Worm (Caenorhabditis elegans) whole organism, young adult: ENCODE measurements around the gene taf-7.1.
A peak's percentile ranks its signal among the peaks of the same experiment; 100 is the strongest.

Experiments
- B0019.2 ChIP-seq: fragments of 200-800 bp; sonication (Bioruptor generic); conservative IDR thresholded peaks from 2 replicates; pipeline ENCODE4 v1.3.6; 2022; ENCODE audit warnings: missing genetic modification reagents, missing genetic modification characterization, missing compliant biosample characterization
- B0336.3 ChIP-seq: fragments of 200-800 bp; sonication (Bioruptor generic); IDR thresholded peaks from 2 replicates; pipeline ENCODE4 v1.3.6; 2022; ENCODE audit warnings: missing genetic modification characterization, missing compliant biosample characterization
- C17E4.6 ChIP-seq: fragments of 200-800 bp; sonication (Bioruptor generic); IDR thresholded peaks from 2 replicates; pipeline ENCODE4 v1.3.6; 2022; ENCODE audit warnings: missing genetic modification reagents, missing genetic modification characterization, missing compliant biosample characterization
- F22D6.2 ChIP-seq: sonication (generic microtip); optimal IDR thresholded peaks from 2 replicates; lab custom pipeline; 2016; ENCODE audit warnings: mild to moderate bottlenecking, missing genetic modification characterization, missing compliant biosample characterization
- F33H1.4 ChIP-seq: fragments of 200-800 bp; sonication (Bioruptor generic); IDR thresholded peaks from 2 replicates; pipeline ENCODE4 v1.3.6; 2022; ENCODE audit warnings: missing genetic modification reagents, missing genetic modification characterization, missing compliant biosample characterization
- F37B4.10 ChIP-seq: fragments of 200-800 bp; sonication (Bioruptor generic); IDR thresholded peaks from 2 replicates; pipeline ENCODE4 v1.3.6; 2022; ENCODE audit warnings: missing genetic modification characterization, missing compliant biosample characterization
- F52B5.7 ChIP-seq: sonication (generic microtip); optimal IDR thresholded peaks from 2 replicates; lab custom pipeline; 2016; ENCODE audit warnings: mild to moderate bottlenecking, missing genetic modification characterization, missing compliant biosample characterization
- F57A8.1 ChIP-seq: fragments of 200-800 bp; sonication (Bioruptor generic); optimal IDR thresholded peaks from 2 replicates; lab custom pipeline; 2018; ENCODE audit warnings: mild to moderate bottlenecking, missing genetic modification characterization, moderate library complexity, missing compliant biosample characterization
- K11D2.4 ChIP-seq: fragments of 200-800 bp; sonication (Bioruptor generic); IDR thresholded peaks from 2 replicates; pipeline ENCODE4 v1.3.6; 2022; ENCODE audit warnings: missing genetic modification reagents, missing genetic modification characterization, missing compliant biosample characterization
- T26A5.8 ChIP-seq: sonication (generic microtip); optimal IDR thresholded peaks from 2 replicates; lab custom pipeline; 2016; ENCODE audit warnings: missing genetic modification characterization, missing compliant biosample characterization
- Y53G8AR.9 ChIP-seq: fragments of 200-800 bp; sonication (Bioruptor generic); conservative IDR thresholded peaks from 2 replicates; pipeline ENCODE4 v1.3.6; 2022; ENCODE audit warnings: missing genetic modification reagents, missing genetic modification characterization, missing compliant biosample characterization
- Y67H2A.10 ChIP-seq: fragments of 200-800 bp; sonication (Bioruptor generic); conservative IDR thresholded peaks from 2 replicates; pipeline ENCODE4 v1.3.6; 2022; ENCODE audit warnings: missing genetic modification reagents, missing genetic modification characterization, missing compliant biosample characterization
- Y95B8A.8 ChIP-seq: fragments of 200-800 bp; sonication (Bioruptor generic); IDR thresholded peaks from 2 replicates; pipeline ENCODE4 v1.3.6; 2022; ENCODE audit warnings: missing genetic modification reagents, missing genetic modification characterization, missing compliant biosample characterization
- ama-1 ChIP-seq, 3 experiments: fragments of 150-350 bp in 1 of 3; sonication (generic microtip) in 2 of 3; optimal IDR thresholded peaks; 2 replicates each; lab custom pipeline; 2014 to 2018; ENCODE audit warnings: missing biosample characterization in 2 of 3, missing genetic modification characterization in 2 of 3, missing genetic modification reagents in 2 of 3
- attf-3 ChIP-seq: fragments of 200-800 bp; sonication (Bioruptor generic); conservative IDR thresholded peaks from 2 replicates; pipeline ENCODE4 v1.3.6; 2022; ENCODE audit warnings: missing genetic modification reagents, missing genetic modification characterization, missing compliant biosample characterization
- bed-2 ChIP-seq: fragments of 200-800 bp; sonication (Bioruptor generic); IDR thresholded peaks from 2 replicates; pipeline ENCODE4 v1.3.6; 2022; ENCODE audit warnings: missing genetic modification reagents, missing genetic modification characterization, missing compliant biosample characterization
- ccch-3 ChIP-seq: fragments of 200-800 bp; sonication (Bioruptor generic); optimal IDR thresholded peaks from 2 replicates; lab custom pipeline; 2018; ENCODE audit warnings: mild to moderate bottlenecking, missing genetic modification characterization, missing compliant biosample characterization
- cebp-1 ChIP-seq, 2 experiments: fragments of 200-800 bp in 1 of 2; sonication (Bioruptor generic) in 1 of 2; sonication (generic microtip) in 1 of 2; IDR thresholded peaks in 1 of 2; optimal IDR thresholded peaks in 1 of 2; 2 replicates each; pipeline versions ENCODE4 v1.3.6 to Lab custom; 2017 to 2022; ENCODE audit warnings: missing compliant biosample characterization in 2 of 2, missing genetic modification characterization in 2 of 2, mild to moderate bottlenecking in 1 of 2, missing genetic modification reagents in 1 of 2, moderate library complexity in 1 of 2
- cebp-2 ChIP-seq: fragments of 200-800 bp; sonication (Bioruptor generic); IDR thresholded peaks from 2 replicates; pipeline ENCODE4 v1.3.6; 2022; ENCODE audit warnings: missing genetic modification characterization, missing compliant biosample characterization
- ceh-58 ChIP-seq: fragments of 200-800 bp; sonication (Bioruptor generic); IDR thresholded peaks from 2 replicates; pipeline ENCODE4 v1.3.6; 2022; ENCODE audit warnings: missing genetic modification characterization, missing compliant biosample characterization
- chd-7 ChIP-seq: sonication (generic microtip); optimal IDR thresholded peaks from 2 replicates; lab custom pipeline; 2016; ENCODE audit warnings: mild to moderate bottlenecking, missing genetic modification characterization, moderate library complexity, missing compliant biosample characterization
- die-1 ChIP-seq: sonication (generic microtip); optimal IDR thresholded peaks from 2 replicates; lab custom pipeline; 2016; ENCODE audit warnings: missing genotype, mild to moderate bottlenecking, missing genetic modification characterization, missing compliant biosample characterization
- dox-1 ChIP-seq: fragments of 200-800 bp; sonication (Bioruptor generic); IDR thresholded peaks from 2 replicates; pipeline ENCODE4 v1.3.6; 2022; ENCODE audit warnings: missing genetic modification reagents, missing genetic modification characterization, missing compliant biosample characterization
- egl-18 ChIP-seq: fragments of 200-800 bp; sonication (Bioruptor generic); IDR thresholded peaks from 2 replicates; pipeline ENCODE4 v1.3.6; 2022; ENCODE audit warnings: missing genetic modification reagents, missing genetic modification characterization, missing compliant biosample characterization
- egrh-3 ChIP-seq: fragments of 200-800 bp; sonication (Bioruptor generic); IDR thresholded peaks from 2 replicates; pipeline ENCODE4 v1.3.6; 2022; ENCODE audit warnings: missing genetic modification reagents, missing genetic modification characterization, missing compliant biosample characterization
- ekl-4 ChIP-seq: fragments of 200-800 bp; sonication (Bioruptor generic); IDR thresholded peaks from 2 replicates; pipeline ENCODE4 v1.3.6; 2022; ENCODE audit warnings: missing genetic modification reagents, missing genetic modification characterization, missing compliant biosample characterization
- ets-4 ChIP-seq: fragments of 200-800 bp; sonication (Bioruptor generic); optimal IDR thresholded peaks from 2 replicates; lab custom pipeline; 2018; ENCODE audit warnings: mild to moderate bottlenecking, missing genetic modification characterization, missing compliant biosample characterization
- him-1 ChIP-seq: sonication (generic microtip); optimal IDR thresholded peaks from 2 replicates; lab custom pipeline; 2016; ENCODE audit warnings: missing genotype, missing genetic modification reagents, missing genetic modification characterization, missing compliant biosample characterization
- hlh-12 ChIP-seq: sonication (generic microtip); optimal IDR thresholded peaks from 2 replicates; lab custom pipeline; 2016; ENCODE audit warnings: missing genetic modification characterization, missing compliant biosample characterization
- let-526 ChIP-seq: fragments of 200-800 bp; sonication (Bioruptor generic); IDR thresholded peaks from 2 replicates; pipeline ENCODE4 v1.3.6; 2022; ENCODE audit warnings: missing genetic modification reagents, missing genetic modification characterization, missing compliant biosample characterization
- lin-35 ChIP-seq, 3 experiments: fragments of 150-350 bp in 2 of 3; sonication (generic microtip) in 1 of 3; optimal IDR thresholded peaks; 2 replicates each; lab custom pipeline; 2014 to 2018; ENCODE audit warnings: missing biosample characterization in 3 of 3, missing genetic modification characterization in 3 of 3, missing genetic modification reagents in 3 of 3
- lin-40 ChIP-seq: sonication (generic microtip); optimal IDR thresholded peaks from 2 replicates; lab custom pipeline; 2016; ENCODE audit warnings: missing genetic modification characterization, mild to moderate bottlenecking, missing compliant biosample characterization, missing genotype, missing genetic modification reagents
- lsl-1 ChIP-seq: fragments of 200-800 bp; sonication (Bioruptor generic); optimal IDR thresholded peaks from 2 replicates; lab custom pipeline; 2018; ENCODE audit warnings: mild to moderate bottlenecking, missing genetic modification characterization, moderate library complexity, missing compliant biosample characterization
- lsy-27 ChIP-seq: sonication (generic microtip); optimal IDR thresholded peaks from 2 replicates; lab custom pipeline; 2017; ENCODE audit warnings: missing genetic modification characterization, mild to moderate bottlenecking, missing compliant biosample characterization, antibody characterized with exemption, missing genotype, borderline replicate concordance; ENCODE audit not compliant: insufficient read depth
- madf-3 ChIP-seq: fragments of 200-800 bp; sonication (Bioruptor generic); IDR thresholded peaks from 2 replicates; pipeline ENCODE4 v1.3.6; 2022; ENCODE audit warnings: missing genetic modification reagents, missing genetic modification characterization, missing compliant biosample characterization
- nhr-80 ChIP-seq: sonication (generic microtip); optimal IDR thresholded peaks from 2 replicates; lab custom pipeline; 2016; ENCODE audit warnings: missing genetic modification characterization, missing compliant biosample characterization
- rcor-1 ChIP-seq: fragments of 200-800 bp; sonication (Bioruptor generic); IDR thresholded peaks from 2 replicates; pipeline ENCODE4 v1.3.6; 2022; ENCODE audit warnings: missing genetic modification reagents, missing genetic modification characterization, missing compliant biosample characterization
- rec-8 ChIP-seq, 2 experiments: sonication (generic microtip); optimal IDR thresholded peaks; 2 replicates each; lab custom pipeline; 2016; ENCODE audit warnings: mild to moderate bottlenecking in 2 of 2, missing genetic modification characterization in 2 of 2, missing genetic modification reagents in 2 of 2, missing genotype in 2 of 2, missing biosample characterization in 1 of 2, missing compliant biosample characterization in 1 of 2, moderate library complexity in 1 of 2
- sdz-38 ChIP-seq: sonication (generic microtip); optimal IDR thresholded peaks from 2 replicates; lab custom pipeline; 2016; ENCODE audit warnings: missing genotype, missing genetic modification characterization, missing compliant biosample characterization
- snpc-1.1 ChIP-seq: sonication (generic microtip); optimal IDR thresholded peaks from 2 replicates; lab custom pipeline; 2017; ENCODE audit warnings: missing genetic modification characterization, mild to moderate bottlenecking, missing compliant biosample characterization, antibody characterized with exemption, moderate library complexity, missing genotype, missing genetic modification reagents; ENCODE audit not compliant: insufficient read depth
- snpc-3.4 ChIP-seq: sonication (generic microtip); optimal IDR thresholded peaks from 2 replicates; lab custom pipeline; 2017; ENCODE audit warnings: missing genetic modification characterization, mild to moderate bottlenecking, missing compliant biosample characterization, antibody characterized with exemption, moderate library complexity, missing genotype, missing genetic modification reagents
- somi-1 ChIP-seq: fragments of 200-800 bp; sonication (Bioruptor generic); optimal IDR thresholded peaks from 2 replicates; lab custom pipeline; 2018; ENCODE audit warnings: mild to moderate bottlenecking, missing genetic modification characterization, missing compliant biosample characterization
- unc-130 ChIP-seq: sonication (generic microtip); optimal IDR thresholded peaks from 2 replicates; lab custom pipeline; 2016; ENCODE audit warnings: missing genetic modification reagents, missing genetic modification characterization, missing compliant biosample characterization
- xnd-1 ChIP-seq: sonication (generic microtip); optimal IDR thresholded peaks from 2 replicates; lab custom pipeline; 2016; ENCODE audit warnings: missing genotype, missing genetic modification reagents, missing genetic modification characterization, missing compliant biosample characterization
- zim-3 ChIP-seq: sonication (generic microtip); optimal IDR thresholded peaks from 2 replicates; lab custom pipeline; 2017; ENCODE audit warnings: mild to moderate bottlenecking, missing genetic modification characterization, moderate library complexity, missing compliant biosample characterization
- ztf-26 ChIP-seq: sonication (generic microtip); optimal IDR thresholded peaks from 2 replicates; lab custom pipeline; 2017; ENCODE audit warnings: missing genetic modification characterization, missing compliant biosample characterization
- ztf-28 ChIP-seq: fragments of 200-800 bp; sonication (Bioruptor generic); IDR thresholded peaks from 2 replicates; pipeline ENCODE4 v1.3.6; 2022; ENCODE audit warnings: missing genetic modification reagents, missing genetic modification characterization, missing compliant biosample characterization
- ztf-6 ChIP-seq: fragments of 200-800 bp; sonication (Bioruptor generic); IDR thresholded peaks from 2 replicates; pipeline ENCODE4 v1.3.6; 2022; ENCODE audit warnings: missing genetic modification reagents, missing genetic modification characterization, missing compliant biosample characterization

The taf-7.1 gene

ce11 chrX:11872210-11872609 lies 34.9 kb upstream of the taf-7.1 start (continued):
- no peak for TF ChIP-seq zim-3 (tag; lab: Kevin White, UChicago)
- no peak for TF ChIP-seq let-526 (GFP tag; lab: Robert Waterston, UW)
- no peak for TF ChIP-seq madf-3 (GFP tag; lab: Robert Waterston, UW)
- TF ChIP-seq chd-7 (tag; lab: Kevin White, UChicago): no peak
- no peak for TF ChIP-seq xnd-1
- no peak for TF ChIP-seq unc-130
- no peak for TF ChIP-seq ccch-3 (GFP tag; lab: Kevin White, UChicago)
- peak; percentile 8 for TF ChIP-seq lsy-27
- TF ChIP-seq egrh-3 (GFP tag; lab: Robert Waterston, UW): no peak
- no peak for TF ChIP-seq hlh-12
- peak; percentile 44 for TF ChIP-seq die-1
- peak; percentile 68 for TF ChIP-seq dox-1 (GFP tag; lab: Robert Waterston, UW)
- no peak for TF ChIP-seq F22D6.2 (tag; lab: Kevin White, UChicago)
- TF ChIP-seq lin-40: no peak
- TF ChIP-seq bed-2 (GFP tag; lab: Robert Waterston, UW): no peak
- TF ChIP-seq ztf-28: no peak
- TF ChIP-seq egl-18 (GFP tag; lab: Robert Waterston, UW): no peak
- TF ChIP-seq ztf-26 (tag; lab: Kevin White, UChicago): no peak
- no peak for TF ChIP-seq ets-4 (GFP tag; lab: Kevin White, UChicago)
- TF ChIP-seq somi-1 (GFP tag; lab: Kevin White, UChicago): no peak
- TF ChIP-seq lsl-1 (GFP tag; lab: Kevin White, UChicago): no peak
- TF ChIP-seq F57A8.1 (GFP tag; lab: Kevin White, UChicago): no peak
- TF ChIP-seq F52B5.7 (tag; lab: Kevin White, UChicago): no peak
- TF ChIP-seq F37B4.10 (GFP tag; lab: Robert Waterston, UW): no peak
- no peak for TF ChIP-seq ama-1 (optimal IDR thresholded peaks at IDR 0.05; lab: Kevin White, UChicago)
- no peak for TF ChIP-seq ama-1 (GFP tag; optimal IDR thresholded peaks at IDR 0.05; lab: Kevin White, UChicago)
- no peak for TF ChIP-seq cebp-2 (GFP tag; lab: Robert Waterston, UW)
- no peak for TF ChIP-seq ceh-58
- no peak for TF ChIP-seq snpc-3.4 (tag; lab: Kevin White, UChicago)
- TF ChIP-seq attf-3 (GFP tag; lab: Robert Waterston, UW): no peak
- no peak for TF ChIP-seq snpc-1.1 (tag; lab: Kevin White, UChicago)
- no peak for TF ChIP-seq T26A5.8 (tag; lab: Kevin White, UChicago)
- TF ChIP-seq B0336.3 (GFP tag; lab: Robert Waterston, UW): no peak
- TF ChIP-seq Y53G8AR.9: peak; percentile 71; the same call in 1 of the 2 replicates
- no peak for TF ChIP-seq B0019.2 (GFP tag; lab: Robert Waterston, UW)
- TF ChIP-seq sdz-38 (tag; lab: Kevin White, UChicago): no peak
- TF ChIP-seq F33H1.4 (GFP tag; lab: Robert Waterston, UW): no peak
- no peak for TF ChIP-seq cebp-1 (GFP tag; IDR thresholded peaks at IDR 0.05; lab: Robert Waterston, UW)
- TF ChIP-seq cebp-1 (tag; optimal IDR thresholded peaks at IDR 0.05; lab: Kevin White, UChicago): no peak
- TF ChIP-seq Y95B8A.8 (GFP tag; lab: Robert Waterston, UW): no peak
- TF ChIP-seq nhr-80 (tag; lab: Kevin White, UChicago): peak; percentile 17
- no peak for TF ChIP-seq lin-35 (GFP tag; optimal IDR thresholded peaks at IDR 0.05; lab: Kevin White, UChicago)
- TF ChIP-seq rcor-1 (GFP tag; lab: Robert Waterston, UW): no peak
- TF ChIP-seq K11D2.4 (GFP tag; lab: Robert Waterston, UW): no peak
- TF ChIP-seq ekl-4: peak; percentile 36
- peak; percentile 28 for TF ChIP-seq him-1 (tag; lab: Kevin White, UChicago)
- peak in 1 of 2 experiments; percentile 5 for TF ChIP-seq rec-8 (tag; optimal IDR thresholded peaks at IDR 0.05; lab: Kevin White, UChicago)
- TF ChIP-seq ztf-6: no peak
- TF ChIP-seq Y67H2A.10: no peak
- TF ChIP-seq C17E4.6: no peak
